Fruit fly (Drosophila melanogaster) whole organism, prepupa: ENCODE measurements around the gene CG13258.
A peak's percentile ranks its signal among the peaks of the same experiment; 100 is the strongest.

ENCODE experiments used
- CG10631 ChIP-seq: fragments of 200-800 bp; sonication (Bioruptor generic); optimal IDR thresholded peaks from 2 replicates; lab custom pipeline; 2016; ENCODE audit warnings: missing biosample characterization, missing genetic modification characterization
- CG10669 ChIP-seq: fragments of 200-800 bp; sonication (Bioruptor generic); optimal IDR thresholded peaks from 3 replicates; lab custom pipeline; 2018; ENCODE audit warnings: missing biosample characterization, mild to moderate bottlenecking, missing genetic modification characterization, moderate library complexity
- CG1621 ChIP-seq: fragments of 200-800 bp; sonication (Bioruptor generic); optimal IDR thresholded peaks from 3 replicates; lab custom pipeline; 2018; ENCODE audit warnings: missing biosample characterization, mild to moderate bottlenecking, missing genetic modification characterization
- CG3032 ChIP-seq: fragments of 200-800 bp; optimal IDR thresholded peaks from 2 replicates; lab custom pipeline; 2019; ENCODE audit warnings: missing biosample characterization, mild to moderate bottlenecking, missing genetic modification characterization, moderate library complexity
- CG31627 ChIP-seq: fragments of 200-800 bp; sonication (Bioruptor generic); optimal IDR thresholded peaks from 3 replicates; lab custom pipeline; 2016; ENCODE audit warnings: missing biosample characterization, missing genetic modification characterization
- CG32006 ChIP-seq: fragments of 200-800 bp; sonication (Bioruptor generic); optimal IDR thresholded peaks from 3 replicates; lab custom pipeline; 2017; ENCODE audit warnings: missing biosample characterization, mild to moderate bottlenecking, missing genetic modification characterization
- CG3919 ChIP-seq: fragments of 200-800 bp; sonication (Bioruptor generic); optimal IDR thresholded peaks from 3 replicates; lab custom pipeline; 2016; ENCODE audit warnings: missing biosample characterization, missing genetic modification characterization
- CG4318 ChIP-seq: fragments of 200-800 bp; sonication (Bioruptor generic); optimal IDR thresholded peaks from 3 replicates; lab custom pipeline; 2017; ENCODE audit warnings: missing biosample characterization, mild to moderate bottlenecking, missing genetic modification characterization
- CG6163 ChIP-seq: fragments of 200-800 bp; sonication (Bioruptor generic); IDR thresholded peaks from 3 replicates; pipeline ENCODE4 v1.3.6; 2022; ENCODE audit warnings: missing biosample characterization, missing genetic modification characterization
- CG6276 ChIP-seq: fragments of 200-800 bp; sonication (Bioruptor generic); optimal IDR thresholded peaks from 2 replicates; lab custom pipeline; 2017; ENCODE audit warnings: missing biosample characterization, mild to moderate bottlenecking, missing genetic modification characterization
- CG6808 ChIP-seq: fragments of 200-800 bp; sonication (Bioruptor generic); optimal IDR thresholded peaks from 3 replicates; lab custom pipeline; 2017; ENCODE audit warnings: missing biosample characterization, missing genetic modification characterization, mild to moderate bottlenecking, moderate library complexity, missing genetic modification reagents
- CG6854 ChIP-seq: fragments of 200-800 bp; sonication (Bioruptor generic); optimal IDR thresholded peaks from 2 replicates; lab custom pipeline; 2017; ENCODE audit warnings: missing biosample characterization, mild to moderate bottlenecking, missing genetic modification characterization
- CG7368 ChIP-seq: fragments of 200-800 bp; sonication (Bioruptor generic); optimal IDR thresholded peaks from 3 replicates; lab custom pipeline; 2016; ENCODE audit warnings: missing biosample characterization, missing genetic modification characterization
- CG8119 ChIP-seq: fragments of 200-800 bp; sonication (Bioruptor generic); IDR thresholded peaks from 3 replicates; pipeline ENCODE4 v1.3.6; 2022; ENCODE audit warnings: missing biosample characterization, missing genetic modification characterization
- Ets21C ChIP-seq: fragments of 200-800 bp; sonication (Bioruptor generic); optimal IDR thresholded peaks from 3 replicates; lab custom pipeline; 2016; ENCODE audit warnings: missing biosample characterization, missing genetic modification characterization
- Ets96B ChIP-seq: fragments of 200-800 bp; optimal IDR thresholded peaks from 2 replicates; lab custom pipeline; 2019; ENCODE audit warnings: missing biosample characterization, mild to moderate bottlenecking, missing genetic modification characterization, moderate library complexity
- Gug ChIP-seq: fragments of 200-800 bp; sonication (Bioruptor generic); IDR thresholded peaks from 2 replicates; pipeline ENCODE4 v1.3.6; 2022; ENCODE audit warnings: missing biosample characterization, missing genetic modification characterization
- Hr38 ChIP-seq: sonication (Bioruptor generic); optimal IDR thresholded peaks from 2 replicates; lab custom pipeline; 2016; ENCODE audit warnings: missing biosample characterization, missing genetic modification characterization
- Hr39 ChIP-seq: fragments of 200-800 bp; sonication (Bioruptor generic); optimal IDR thresholded peaks from 2 replicates; lab custom pipeline; 2016; ENCODE audit warnings: missing biosample characterization, missing genetic modification characterization
- Lpt ChIP-seq: fragments of 200-800 bp; sonication (Bioruptor generic); optimal IDR thresholded peaks from 3 replicates; lab custom pipeline; 2016; ENCODE audit warnings: missing biosample characterization, missing genetic modification characterization
- Met ChIP-seq: fragments of 200-800 bp; sonication (Bioruptor generic); optimal IDR thresholded peaks from 3 replicates; lab custom pipeline; 2016; ENCODE audit warnings: missing biosample characterization, missing genetic modification characterization
- OdsH ChIP-seq: fragments of 200-800 bp; sonication (Bioruptor generic); optimal IDR thresholded peaks from 3 replicates; lab custom pipeline; 2016; ENCODE audit warnings: missing biosample characterization, missing genetic modification characterization
- Smox ChIP-seq: fragments of 200-800 bp; sonication (Bioruptor generic); optimal IDR thresholded peaks from 3 replicates; lab custom pipeline; 2016; ENCODE audit warnings: missing biosample characterization, missing genetic modification characterization
- Sox102F ChIP-seq: fragments of 200-800 bp; sonication (Bioruptor generic); optimal IDR thresholded peaks from 2 replicates; lab custom pipeline; 2016; ENCODE audit warnings: missing biosample characterization, mild to moderate bottlenecking, missing genetic modification characterization
- Sox14 ChIP-seq: fragments of 200-800 bp; sonication (Bioruptor generic); optimal IDR thresholded peaks from 3 replicates; lab custom pipeline; 2016; ENCODE audit warnings: missing biosample characterization, missing genetic modification characterization
- acj6 ChIP-seq: fragments of 200-800 bp; sonication (Bioruptor generic); optimal IDR thresholded peaks from 3 replicates; lab custom pipeline; 2016; ENCODE audit warnings: missing biosample characterization, missing genetic modification characterization
- dac ChIP-seq: fragments of 200-800 bp; sonication (Bioruptor generic); optimal IDR thresholded peaks from 2 replicates; lab custom pipeline; 2017; ENCODE audit warnings: missing biosample characterization, mild to moderate bottlenecking, missing genetic modification characterization
- dsx ChIP-seq: fragments of 200-800 bp; optimal IDR thresholded peaks from 3 replicates; lab custom pipeline; 2019; ENCODE audit warnings: missing biosample characterization, mild to moderate bottlenecking, missing genetic modification characterization, moderate library complexity; ENCODE audit not compliant: poor library complexity, severe bottlenecking
- eg ChIP-seq: fragments of 200-800 bp; sonication (Bioruptor generic); IDR thresholded peaks from 3 replicates; pipeline ENCODE4 v1.3.6; 2022; ENCODE audit warnings: missing biosample characterization, missing genetic modification characterization
- esn ChIP-seq: fragments of 200-800 bp; sonication (Bioruptor generic); optimal IDR thresholded peaks from 2 replicates; lab custom pipeline; 2016; ENCODE audit warnings: missing biosample characterization, mild to moderate bottlenecking, missing genetic modification characterization, moderate library complexity
- fd59A ChIP-seq: fragments of 200-800 bp; sonication (Bioruptor generic); optimal IDR thresholded peaks from 2 replicates; lab custom pipeline; 2017; ENCODE audit warnings: missing biosample characterization, mild to moderate bottlenecking, missing genetic modification characterization, missing genetic modification reagents
- fkh ChIP-seq: fragments of 200-800 bp; sonication (Bioruptor generic); optimal IDR thresholded peaks from 3 replicates; lab custom pipeline; 2017; ENCODE audit warnings: missing biosample characterization, mild to moderate bottlenecking, missing genetic modification characterization, moderate library complexity
- pdm3 ChIP-seq: fragments of 200-800 bp; sonication (Bioruptor generic); optimal IDR thresholded peaks from 3 replicates; lab custom pipeline; 2016; ENCODE audit warnings: missing biosample characterization, missing genetic modification characterization
- ss ChIP-seq, 2 experiments: fragments of 200-800 bp; sonication (Bioruptor generic); optimal IDR thresholded peaks; 2 replicates in 1 of 2; 3 replicates in 1 of 2; lab custom pipeline; 2017 to 2018; ENCODE audit warnings: mild to moderate bottlenecking in 2 of 2, missing biosample characterization in 2 of 2, missing genetic modification characterization in 2 of 2, moderate library complexity in 1 of 2
- svp ChIP-seq: fragments of 200-800 bp; sonication (Bioruptor generic); peaks from one replicate; lab custom pipeline; 2016; ENCODE audit warnings: missing biosample characterization, missing genetic modification characterization
- topi ChIP-seq: fragments of 200-800 bp; sonication (Bioruptor generic); optimal IDR thresholded peaks from 3 replicates; lab custom pipeline; 2016; ENCODE audit warnings: missing biosample characterization, missing genetic modification characterization
- vri ChIP-seq: fragments of 200-800 bp; sonication (Bioruptor generic); optimal IDR thresholded peaks from 3 replicates; lab custom pipeline; 2016; ENCODE audit warnings: missing biosample characterization, mild to moderate bottlenecking, missing genetic modification characterization

The CG13258 gene

dm6 chr2L:16275809-16276178, 17.0 kb downstream of the CG13258 start (continued):
- TF ChIP-seq CG32006 (peak; percentile 89), CG1621 (peak; percentile 28), CG10669 (GFP tag; lab: Kevin White, UChicago) (peak; percentile 43), Sox14 (GFP tag; lab: Kevin White, UChicago) (peak; percentile 23), CG8119 (GFP tag; lab: Robert Waterston, UW) (peak; percentile 81; the same call in 2 of the 3 replicates), vri (no peak), Ets96B (peak; percentile 62), fkh (GFP tag; lab: Kevin White, UChicago) (no peak), pdm3 (GFP tag; lab: Kevin White, UChicago) (peak; percentile 48), Smox (GFP tag; lab: Kevin White, UChicago) (no peak), Gug (peak; percentile 51; the same call in 1 of the 2 replicates), Hr38 (GFP tag; lab: Kevin White, UChicago) (no peak), esn (peak; percentile 53), Hr39 (GFP tag; lab: Kevin White, UChicago) (peak; percentile 8), acj6 (peak; percentile 40), CG10631 (GFP tag; lab: Kevin White, UChicago) (peak; percentile 50), Lpt (GFP tag; lab: Kevin White, UChicago) (peak; percentile 39), fd59A (GFP tag; lab: Kevin White, UChicago) (no peak), CG3032 (tag; lab: Kevin White, UChicago) (peak; percentile 15), topi (GFP tag; lab: Kevin White, UChicago) (peak; percentile 52), CG6854 (GFP tag; lab: Kevin White, UChicago) (no peak), CG6808 (GFP tag; lab: Kevin White, UChicago) (peak; percentile 18), CG7368 (GFP tag; lab: Kevin White, UChicago) (no peak), Sox102F (GFP tag; lab: Kevin White, UChicago) (peak; percentile 49), OdsH (peak; percentile 57), CG4318 (GFP tag; lab: Kevin White, UChicago) (peak; percentile 85), Ets21C (GFP tag; lab: Kevin White, UChicago) (no peak)

DNA sequence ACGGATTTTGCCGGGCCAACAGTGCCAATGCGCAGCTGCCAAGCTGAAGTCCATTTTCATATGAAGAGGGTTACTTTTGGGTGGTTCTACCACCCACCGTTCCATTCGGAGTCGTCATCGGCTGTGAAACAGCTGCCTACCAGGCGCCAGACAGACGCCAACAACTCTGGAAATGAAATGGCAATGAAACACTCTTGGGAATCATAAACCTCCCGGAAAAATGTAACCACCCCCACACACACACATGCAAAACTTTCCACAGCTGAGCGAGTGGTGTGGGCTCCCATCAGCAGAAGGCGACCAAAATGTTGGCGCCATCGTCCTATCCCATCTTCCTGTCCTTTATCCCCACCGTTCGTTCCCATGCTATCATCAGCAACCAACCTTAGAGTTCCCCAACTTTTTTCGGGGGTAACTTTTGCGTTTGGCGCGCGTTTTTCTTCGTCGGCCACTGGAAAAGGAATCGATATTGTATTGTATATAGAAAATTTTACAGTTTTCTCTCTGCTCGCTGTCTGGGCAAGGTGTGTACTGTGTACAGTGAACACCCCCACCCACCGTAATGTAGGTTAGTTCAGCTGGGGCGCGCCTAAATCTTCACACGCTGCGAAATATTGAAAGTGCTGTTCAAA, 17.5 kb downstream of the CG13258 start:
- TF ChIP-seq CG31627 (GFP tag; lab: Kevin White, UChicago) (no peak), CG7368 (GFP tag; lab: Kevin White, UChicago) (no peak), Met (no peak), dac (GFP tag; lab: Kevin White, UChicago) (no peak)

DNA sequence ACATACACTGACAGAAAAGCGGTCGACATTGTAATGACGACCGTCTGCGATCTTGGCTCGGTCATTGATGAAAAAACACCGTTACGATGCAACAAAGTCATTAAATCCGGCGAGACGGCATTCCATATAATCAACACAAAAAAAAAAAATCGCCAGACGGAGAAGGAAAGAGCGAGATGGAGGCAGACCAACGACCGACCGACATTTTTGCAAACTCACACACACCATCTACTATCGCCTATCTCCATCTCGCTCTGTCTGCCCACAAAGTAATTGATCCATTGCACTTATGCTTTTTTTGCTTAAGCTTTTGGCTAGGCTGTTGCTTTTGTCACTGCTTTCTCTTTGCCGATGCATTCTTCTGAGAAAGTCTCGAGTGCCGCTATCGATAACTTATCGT, 18.7 kb downstream of the CG13258 start:
- TF ChIP-seq fd59A (GFP tag; lab: Kevin White, UChicago) (no peak), CG6163 (GFP tag; lab: Robert Waterston, UW) (peak; percentile 40; the same call in 1 of the 3 replicates), ss (GFP tag; optimal IDR thresholded peaks at IDR 0.05; lab: Kevin White, UChicago) (no peak), dsx (GFP tag; lab: Kevin White, UChicago) (peak; percentile 40), acj6 (no peak), eg (GFP tag; lab: Robert Waterston, UW) (0 out of 3 replicates have a peak, but pooled peaks have one; percentile 48), dac (GFP tag; lab: Kevin White, UChicago) (peak; percentile 4), svp (peak; percentile 83), CG3919 (GFP tag; lab: Kevin White, UChicago) (peak; percentile 4), CG6276 (GFP tag; lab: Kevin White, UChicago) (peak; percentile 4), CG8119 (GFP tag; lab: Robert Waterston, UW) (peak; percentile 41; the same call in 1 of the 3 replicates), pdm3 (GFP tag; lab: Kevin White, UChicago) (no peak), Lpt (GFP tag; lab: Kevin White, UChicago) (peak; percentile 12), CG1621 (no peak), CG4318 (GFP tag; lab: Kevin White, UChicago) (no peak), CG32006 (peak; percentile 27), esn (peak; percentile 15), Sox14 (GFP tag; lab: Kevin White, UChicago) (no peak)
